Fruit fly (Drosophila melanogaster): Measurements from ENCODE around the gene PGRP-LC.

Gene PGRP-LC

DNA sequence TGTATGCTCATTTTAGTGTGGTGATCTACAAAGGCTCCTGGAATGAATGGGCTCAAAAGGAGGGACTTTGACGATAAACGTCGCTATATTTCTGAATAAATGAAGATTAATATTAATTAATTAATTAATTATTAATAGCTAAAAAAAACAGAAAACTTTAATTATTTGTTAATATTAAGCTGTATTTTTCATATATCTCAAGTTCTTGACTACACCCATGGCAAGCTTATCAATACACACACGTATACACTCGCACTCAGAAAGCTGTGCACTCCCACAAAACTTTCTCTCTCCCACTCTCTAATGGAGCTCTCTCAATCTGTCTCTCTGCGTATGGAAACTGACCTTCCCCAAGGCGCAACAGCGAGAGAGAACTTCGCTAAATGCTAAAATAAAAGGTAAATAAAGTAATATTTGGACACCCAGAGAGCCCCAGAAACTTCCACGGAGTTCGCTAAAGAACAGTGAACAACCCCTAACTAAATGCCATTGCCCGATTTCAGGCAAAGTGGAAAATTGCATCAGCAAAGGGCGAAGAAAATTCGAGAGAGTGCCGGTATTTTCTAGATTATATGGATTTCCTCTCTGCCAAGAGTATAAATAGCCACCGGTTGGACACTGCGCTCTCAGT is 34.9 kb downstream of the PGRP-LC start (continued):
- TF ChIP-seq CG4328 (GFP tag; optimal IDR thresholded peaks at IDR 0.05) (peak; percentile 61), sisA (GFP tag; IDR thresholded peaks at IDR 0.05) (peak; percentile 72), Ada2b (GFP tag; IDR thresholded peaks at IDR 0.05) (peak; percentile 81), CG8281 (tag; optimal IDR thresholded peaks at IDR 0.05) (peak; percentile 9), oc (tag; optimal IDR thresholded peaks at IDR 0.05) (peak; percentile 82), CG6854 (GFP tag; optimal IDR thresholded peaks at IDR 0.05) (peak; percentile 66), crol (GFP tag; IDR thresholded peaks at IDR 0.05) (no peak), CG15514 (GFP tag; optimal IDR thresholded peaks at IDR 0.05) (peak; percentile 56), Drgx (GFP tag; IDR thresholded peaks at IDR 0.05) (peak; percentile 88), dysf (GFP tag; IDR thresholded peaks at IDR 0.05) (peak; percentile 75), CG17361 (GFP tag; IDR thresholded peaks at IDR 0.05) (peak; percentile 65), gcm2 (GFP tag; optimal IDR thresholded peaks at IDR 0.05) (no peak), BtbVII (GFP tag; optimal IDR thresholded peaks at IDR 0.05) (peak; percentile 73), CG10209 (GFP tag; optimal IDR thresholded peaks at IDR 0.05) (peak; percentile 57), scrt (GFP tag; optimal IDR thresholded peaks at IDR 0.05) (peak; percentile 94), CG7372 (GFP tag; IDR thresholded peaks at IDR 0.05) (peak; percentile 28; the same call in 1 of the 2 replicates), Stat92E (GFP tag; optimal IDR thresholded peaks at IDR 0.05) (peak in 1 of 3 experiments; percentile 36), CG9932 (GFP tag; IDR thresholded peaks at IDR 0.05) (peak; percentile 61), fd96Cb (tag; optimal IDR thresholded peaks at IDR 0.05) (peak; percentile 61), CG12219 (GFP tag; optimal IDR thresholded peaks at IDR 0.05) (peak; percentile 44), B-H2 (GFP tag; optimal IDR thresholded peaks at IDR 0.05) (peak; percentile 69), tap (tag; optimal IDR thresholded peaks at IDR 0.05) (peak; percentile 59), NfI (GFP tag; optimal IDR thresholded peaks at IDR 0.05) (peak; percentile 67), CG10366 (GFP tag; IDR thresholded peaks at IDR 0.05) (peak; percentile 49), CG17612 (GFP tag; IDR thresholded peaks at IDR 0.05) (0 out of 2 replicates have a peak, but pooled peaks have one; percentile 24), CG14014 (GFP tag; IDR thresholded peaks at IDR 0.05) (peak; percentile 70; the same call in 1 of the 2 replicates), D (optimal IDR thresholded peaks at IDR 0.05) (no peak), D (GFP tag; optimal IDR thresholded peaks at IDR 0.05) (peak; percentile 66), fu2 (GFP tag; optimal IDR thresholded peaks at IDR 0.05) (no peak), CG9817 (tag; optimal IDR thresholded peaks at IDR 0.05) (peak; percentile 39), CG6813 (GFP tag; optimal IDR thresholded peaks at IDR 0.05) (peak; percentile 75), Chrac-16 (GFP tag; optimal IDR thresholded peaks at IDR 0.05) (peak; percentile 17), CG8290 (GFP tag; optimal IDR thresholded peaks at IDR 0.05) (no peak), CG8290 (tag; optimal IDR thresholded peaks at IDR 0.05) (peak in 1 of 2 experiments; percentile 57), sqz (GFP tag; optimal IDR thresholded peaks at IDR 0.05) (no peak), Tbp (GFP tag; optimal IDR thresholded peaks at IDR 0.05) (no peak), CG12299 (tag; optimal IDR thresholded peaks at IDR 0.05) (peak; percentile 12), Xbp1 (GFP tag; optimal IDR thresholded peaks at IDR 0.05) (peak; percentile 73), MTF-1 (GFP tag; optimal IDR thresholded peaks at IDR 0.05; ENCODE audit: borderline replicate concordance) (peak; percentile 49), rib (GFP tag; IDR thresholded peaks at IDR 0.05) (no peak), MBD-R2 (GFP tag; IDR thresholded peaks at IDR 0.05) (peak; percentile 44), Myb (GFP tag; optimal IDR thresholded peaks at IDR 0.05) (no peak), CG34224 (GFP tag; IDR thresholded peaks at IDR 0.05; ENCODE audit: partially characterized antibody) (peak; percentile 53; the same call in 1 of the 3 replicates), CG14710 (tag; optimal IDR thresholded peaks at IDR 0.05) (peak; percentile 60), hbn (GFP tag; IDR thresholded peaks at IDR 0.05; ENCODE audit: partially characterized antibody) (no peak), PHDP (tag; optimal IDR thresholded peaks at IDR 0.05) (peak; percentile 73), bsh (GFP tag; optimal IDR thresholded peaks at IDR 0.05) (peak; percentile 39 to 81), toy (GFP tag; IDR thresholded peaks at IDR 0.05) (0 out of 2 replicates have a peak, but pooled peaks have one; percentile 29), Ptx1 (GFP tag; IDR thresholded peaks at IDR 0.05) (peak; percentile 71)
